Worm (Caenorhabditis elegans) whole organism, L3 larva: ENCODE results near the gene F20H11.1.

Experiments used
- mdl-1 ChIP-seq: fragments of 150-350 bp; optimal IDR thresholded peaks from 2 replicates; lab custom pipeline; 2014; ENCODE audit warnings: missing biosample characterization, missing genetic modification characterization
- unc-62 ChIP-seq: fragments of 150-350 bp; sonication (generic microtip); optimal IDR thresholded peaks from 4 replicates; lab custom pipeline; 2014; ENCODE audit warnings: missing biosample characterization, missing genetic modification reagents, missing genetic modification characterization

- TF ChIP-seq mdl-1 (no peak), unc-62 (no peak)
Measured at ce11 chrIII:6604317-6604716, 12.3 kb upstream of the F20H11.1 start.
